Worm (Caenorhabditis elegans) whole organism, L3 larva: ENCODE measurements around the gene alp-1.

Source experiments
- R02D3.7 ChIP-seq: fragments of 150-350 bp; optimal IDR thresholded peaks from 2 replicates; lab custom pipeline; 2014; ENCODE audit warnings: missing biosample characterization, missing genetic modification characterization
- ZK546.5 ChIP-seq: sonication (generic microtip); optimal IDR thresholded peaks from 2 replicates; lab custom pipeline; 2017; ENCODE audit warnings: missing biosample characterization, missing genetic modification characterization
- aly-2 ChIP-seq: fragments of 150-350 bp; optimal IDR thresholded peaks from 2 replicates; lab custom pipeline; 2014; ENCODE audit warnings: missing biosample characterization, missing genetic modification characterization
- ama-1 ChIP-seq: fragments of 150-350 bp; optimal IDR thresholded peaks from 2 replicates; lab custom pipeline; 2018
- ceh-16 ChIP-seq: sonication (generic microtip); optimal IDR thresholded peaks from 2 replicates; lab custom pipeline; 2017; ENCODE audit warnings: missing biosample characterization, missing genetic modification characterization
- ceh-28 ChIP-seq: fragments of 150-350 bp; optimal IDR thresholded peaks from 2 replicates; lab custom pipeline; 2014; ENCODE audit warnings: missing biosample characterization, missing genetic modification reagents, missing genetic modification characterization
- ceh-82 ChIP-seq: fragments of 150-350 bp; optimal IDR thresholded peaks from 2 replicates; lab custom pipeline; 2014; ENCODE audit warnings: missing biosample characterization, missing genetic modification characterization
- ceh-9 ChIP-seq: sonication (generic microtip); optimal IDR thresholded peaks from 2 replicates; lab custom pipeline; 2018; ENCODE audit warnings: missing biosample characterization, missing genetic modification characterization
- daf-12 ChIP-seq: fragments of 150-350 bp; optimal IDR thresholded peaks from 2 replicates; lab custom pipeline; 2014; ENCODE audit warnings: missing biosample characterization, missing genetic modification reagents, missing genetic modification characterization
- egl-27 ChIP-seq: sonication (generic microtip); optimal IDR thresholded peaks from 4 replicates; lab custom pipeline; 2017; ENCODE audit warnings: missing biosample characterization, missing genetic modification reagents, missing genetic modification characterization
- egl-5 ChIP-seq: fragments of 150-350 bp; optimal IDR thresholded peaks from 2 replicates; lab custom pipeline; 2017; ENCODE audit warnings: missing biosample characterization, missing genetic modification reagents, missing genetic modification characterization, inconsistent platforms
- elt-1 ChIP-seq: fragments of 150-350 bp; optimal IDR thresholded peaks from 2 replicates; lab custom pipeline; 2014; ENCODE audit warnings: missing biosample characterization, missing genetic modification characterization
- elt-2 ChIP-seq: sonication (generic microtip); optimal IDR thresholded peaks from 2 replicates; lab custom pipeline; 2016; ENCODE audit warnings: missing genetic modification reagents, mild to moderate bottlenecking, missing genetic modification characterization, missing compliant biosample characterization
- elt-3 ChIP-seq, 3 experiments: fragments of 150-350 bp in 1 of 3; sonication (generic microtip) in 2 of 3; optimal IDR thresholded peaks; 2 replicates in 2 of 3; 4 replicates in 1 of 3; lab custom pipeline; 2014 to 2017; ENCODE audit warnings: missing biosample characterization in 3 of 3, missing genetic modification characterization in 3 of 3
- eor-1 ChIP-seq, 2 experiments: fragments of 150-350 bp; optimal IDR thresholded peaks; 2 replicates each; lab custom pipeline; 2014 to 2018; ENCODE audit warnings: missing biosample characterization in 2 of 2, missing genetic modification characterization in 2 of 2
- fkh-10 ChIP-seq: sonication (generic microtip); optimal IDR thresholded peaks from 2 replicates; lab custom pipeline; 2017; ENCODE audit warnings: missing biosample characterization, missing genetic modification reagents, missing genetic modification characterization
- fkh-2 ChIP-seq: fragments of 150-350 bp; optimal IDR thresholded peaks from 2 replicates; lab custom pipeline; 2014; ENCODE audit warnings: missing biosample characterization, missing genetic modification reagents, missing genetic modification characterization
- fos-1 ChIP-seq: fragments of 150-350 bp; optimal IDR thresholded peaks from 2 replicates; lab custom pipeline; 2014; ENCODE audit warnings: missing biosample characterization, missing genetic modification characterization
- hmg-11 ChIP-seq: sonication (generic microtip); optimal IDR thresholded peaks from 2 replicates; lab custom pipeline; 2016; ENCODE audit warnings: missing genetic modification characterization, missing compliant biosample characterization
- jun-1 ChIP-seq: fragments of 150-350 bp; optimal IDR thresholded peaks from 2 replicates; lab custom pipeline; 2014; ENCODE audit warnings: missing biosample characterization, missing genetic modification reagents, missing genetic modification characterization
- lin-15B ChIP-seq: fragments of 150-350 bp; optimal IDR thresholded peaks from 2 replicates; lab custom pipeline; 2014; ENCODE audit warnings: missing biosample characterization, missing genetic modification characterization
- lin-39 ChIP-seq: fragments of 150-350 bp; optimal IDR thresholded peaks from 2 replicates; lab custom pipeline; 2018; ENCODE audit warnings: missing biosample characterization, missing genetic modification reagents, missing genetic modification characterization
- lsy-12 ChIP-seq: sonication (generic microtip); optimal IDR thresholded peaks from 2 replicates; lab custom pipeline; 2016; ENCODE audit warnings: mild to moderate bottlenecking, missing genetic modification characterization, missing compliant biosample characterization
- mdl-1 ChIP-seq: fragments of 150-350 bp; optimal IDR thresholded peaks from 2 replicates; lab custom pipeline; 2014; ENCODE audit warnings: missing biosample characterization, missing genetic modification characterization
- mml-1 ChIP-seq: fragments of 150-350 bp; sonication (generic microtip); optimal IDR thresholded peaks from 3 replicates; lab custom pipeline; 2014; ENCODE audit warnings: missing biosample characterization, missing genetic modification characterization
- nfya-1 ChIP-seq: sonication (generic microtip); optimal IDR thresholded peaks from 2 replicates; lab custom pipeline; 2017; ENCODE audit warnings: missing genetic modification characterization, mild to moderate bottlenecking, missing compliant biosample characterization, antibody characterized with exemption, moderate library complexity; ENCODE audit not compliant: insufficient read depth
- nhr-11 ChIP-seq: fragments of 150-350 bp; optimal IDR thresholded peaks from 2 replicates; lab custom pipeline; 2014; ENCODE audit warnings: missing biosample characterization, missing genetic modification characterization
- nhr-12 ChIP-seq: fragments of 150-350 bp; optimal IDR thresholded peaks from 2 replicates; lab custom pipeline; 2014; ENCODE audit warnings: missing biosample characterization, missing genetic modification characterization
- nhr-23 ChIP-seq: fragments of 150-350 bp; optimal IDR thresholded peaks from 2 replicates; lab custom pipeline; 2014; ENCODE audit warnings: missing biosample characterization, missing genetic modification reagents, missing genetic modification characterization
- nhr-237 ChIP-seq: fragments of 150-350 bp; optimal IDR thresholded peaks from 2 replicates; lab custom pipeline; 2014; ENCODE audit warnings: missing biosample characterization, missing genetic modification characterization
- nhr-25 ChIP-seq: sonication (generic microtip); optimal IDR thresholded peaks from 2 replicates; lab custom pipeline; 2017; ENCODE audit warnings: missing biosample characterization, missing genetic modification characterization
- nhr-28 ChIP-seq: fragments of 150-350 bp; optimal IDR thresholded peaks from 2 replicates; lab custom pipeline; 2014; ENCODE audit warnings: missing biosample characterization, missing genetic modification characterization
- nhr-43 ChIP-seq: sonication (generic microtip); optimal IDR thresholded peaks from 2 replicates; lab custom pipeline; 2016; ENCODE audit warnings: mild to moderate bottlenecking, missing genetic modification characterization, missing compliant biosample characterization; ENCODE audit not compliant: poor library complexity, severe bottlenecking
- nhr-67 ChIP-seq: fragments of 150-350 bp; optimal IDR thresholded peaks from 2 replicates; lab custom pipeline; 2014; ENCODE audit warnings: missing biosample characterization, missing genetic modification characterization
- nhr-76 ChIP-seq: fragments of 150-350 bp; sonication (generic microtip); optimal IDR thresholded peaks from 5 replicates; lab custom pipeline; 2014; ENCODE audit warnings: missing biosample characterization, missing genetic modification characterization
- nhr-77 ChIP-seq: fragments of 150-350 bp; optimal IDR thresholded peaks from 2 replicates; lab custom pipeline; 2014; ENCODE audit warnings: missing biosample characterization, missing genetic modification characterization
- pha-4 ChIP-seq: fragments of 150-350 bp; optimal IDR thresholded peaks from 2 replicates; lab custom pipeline; 2014; ENCODE audit warnings: missing biosample characterization, missing genetic modification reagents, missing genetic modification characterization
- pqm-1 ChIP-seq: fragments of 150-350 bp; optimal IDR thresholded peaks from 2 replicates; lab custom pipeline; 2017; ENCODE audit warnings: missing biosample characterization, missing genetic modification characterization, inconsistent platforms
- sea-2 ChIP-seq: fragments of 150-350 bp; sonication (generic microtip); optimal IDR thresholded peaks from 4 replicates; lab custom pipeline; 2014; ENCODE audit warnings: missing biosample characterization, missing genetic modification reagents, missing genetic modification characterization
- skn-1 ChIP-seq: fragments of 150-350 bp; optimal IDR thresholded peaks from 2 replicates; lab custom pipeline; 2014; ENCODE audit warnings: missing biosample characterization, missing genetic modification characterization
- snpc-4 ChIP-seq: fragments of 150-350 bp; optimal IDR thresholded peaks from 2 replicates; lab custom pipeline; 2014; ENCODE audit warnings: missing biosample characterization, missing genetic modification characterization
- tbx-2 ChIP-seq: sonication (generic microtip); optimal IDR thresholded peaks from 2 replicates; lab custom pipeline; 2016; ENCODE audit warnings: mild to moderate bottlenecking, missing genetic modification characterization, missing compliant biosample characterization
- unc-39 ChIP-seq: sonication (generic microtip); optimal IDR thresholded peaks from 4 replicates; lab custom pipeline; 2017; ENCODE audit warnings: missing biosample characterization, missing genetic modification characterization
- unc-62 ChIP-seq: fragments of 150-350 bp; sonication (generic microtip); optimal IDR thresholded peaks from 4 replicates; lab custom pipeline; 2014; ENCODE audit warnings: missing biosample characterization, missing genetic modification reagents, missing genetic modification characterization
- zag-1 ChIP-seq: fragments of 150-350 bp; optimal IDR thresholded peaks from 2 replicates; lab custom pipeline; 2014; ENCODE audit warnings: missing biosample characterization, missing genetic modification characterization
- ztf-11 ChIP-seq: fragments of 150-350 bp; optimal IDR thresholded peaks from 2 replicates; lab custom pipeline; 2014; ENCODE audit warnings: missing biosample characterization, missing genetic modification characterization
- ztf-4 ChIP-seq: fragments of 150-350 bp; optimal IDR thresholded peaks from 2 replicates; lab custom pipeline; 2014; ENCODE audit warnings: missing biosample characterization, missing genetic modification characterization

The alp-1 gene

ce11 chrIV:8830591-8830990 is 21.7 kb upstream of the alp-1 start, which contains the start of gene T28C6.8:
T28C6.8 (minus strand) TSS chrIV:8830727.
- TF ChIP-seq zag-1: no peak
- TF ChIP-seq jun-1 (tag; lab: Kevin White, UChicago): no peak
- no peak for TF ChIP-seq unc-62 (GFP tag; lab: Kevin White, UChicago)
- no peak for TF ChIP-seq lsy-12 (tag; lab: Kevin White, UChicago)
- TF ChIP-seq pha-4: peak; percentile 89
- no peak for TF ChIP-seq nhr-76 (tag; lab: Kevin White, UChicago)
- no peak for TF ChIP-seq fkh-2 (tag; lab: Kevin White, UChicago)
- no peak for TF ChIP-seq nhr-12 (tag; lab: Kevin White, UChicago)
- TF ChIP-seq elt-2: peak; percentile 45
- TF ChIP-seq nhr-28: no peak
- no peak for TF ChIP-seq sea-2 (GFP tag; lab: Kevin White, UChicago)
- TF ChIP-seq mdl-1: no peak
- no peak for TF ChIP-seq lin-39
- peak; percentile 7 for TF ChIP-seq R02D3.7 (tag; lab: Kevin White, UChicago)
- TF ChIP-seq nhr-77 (tag; lab: Kevin White, UChicago): no peak
- TF ChIP-seq unc-39 (tag; lab: Kevin White, UChicago): no peak
- no peak for TF ChIP-seq ZK546.5 (tag; lab: Kevin White, UChicago)
- no peak for TF ChIP-seq mml-1 (tag; lab: Kevin White, UChicago)
- TF ChIP-seq nfya-1 (tag; lab: Kevin White, UChicago): no peak
- TF ChIP-seq fos-1 (tag; lab: Kevin White, UChicago): no peak
- no peak for TF ChIP-seq egl-27 (tag; lab: Kevin White, UChicago)
- no peak for TF ChIP-seq ceh-82 (tag; lab: Kevin White, UChicago)
- no peak for TF ChIP-seq snpc-4 (tag; lab: Kevin White, UChicago)
- TF ChIP-seq ceh-9: no peak
- no peak for TF ChIP-seq hmg-11
- TF ChIP-seq nhr-25 (tag; lab: Kevin White, UChicago): peak; percentile 66
- no peak for TF ChIP-seq elt-3 (tag; optimal IDR thresholded peaks at IDR 0.05; lab: Kevin White, UChicago)
- no peak for TF ChIP-seq daf-12 (tag; lab: Kevin White, UChicago)
- no peak for TF ChIP-seq aly-2 (tag; lab: Kevin White, UChicago)
- TF ChIP-seq nhr-11 (tag; lab: Kevin White, UChicago): no peak
- TF ChIP-seq ztf-11 (tag; lab: Kevin White, UChicago): no peak
- TF ChIP-seq tbx-2 (tag; lab: Kevin White, UChicago): no peak
- TF ChIP-seq ceh-16: no peak
- TF ChIP-seq lin-15B (tag; lab: Kevin White, UChicago): peak; percentile 1
- no peak for TF ChIP-seq skn-1
- no peak for TF ChIP-seq ama-1
- peak; percentile 38 for TF ChIP-seq ceh-28
- no peak for TF ChIP-seq fkh-10 (GFP tag; lab: Kevin White, UChicago)
- TF ChIP-seq egl-5: no peak
- peak; percentile 88 for TF ChIP-seq pqm-1 (tag; lab: Kevin White, UChicago)
- no peak for TF ChIP-seq nhr-67 (tag; lab: Kevin White, UChicago)
- no peak for TF ChIP-seq eor-1 (tag; optimal IDR thresholded peaks at IDR 0.05; lab: Kevin White, UChicago)
- TF ChIP-seq nhr-237 (tag; lab: Kevin White, UChicago): no peak
- no peak for TF ChIP-seq nhr-43 (tag; lab: Kevin White, UChicago)
- no peak for TF ChIP-seq ztf-4
- peak; percentile 21 for TF ChIP-seq nhr-23
- no peak for TF ChIP-seq elt-1 (tag; lab: Kevin White, UChicago)
